Worm (Caenorhabditis elegans) whole organism, L1 larva: ENCODE results near the gene cdd-1.

Experiments used
- Y116A8C.19 ChIP-seq: sonication (generic microtip); optimal IDR thresholded peaks from 2 replicates; lab custom pipeline; 2016; ENCODE audit warnings: missing compliant biosample characterization, missing genetic modification characterization, borderline replicate concordance
- ama-1 ChIP-seq: fragments of 150-350 bp; optimal IDR thresholded peaks from 2 replicates; lab custom pipeline; 2014
- blmp-1 ChIP-seq: fragments of 150-350 bp; optimal IDR thresholded peaks from 2 replicates; lab custom pipeline; 2014; ENCODE audit warnings: missing biosample characterization, missing genetic modification characterization
- ceh-63 ChIP-seq: fragments of 200-800 bp; sonication (Bioruptor generic); optimal IDR thresholded peaks from 2 replicates; lab custom pipeline; 2018; ENCODE audit warnings: mild to moderate bottlenecking, missing genetic modification characterization, missing compliant biosample characterization
- ceh-8 ChIP-seq: fragments of 200-800 bp; sonication (Bioruptor generic); optimal IDR thresholded peaks from 2 replicates; lab custom pipeline; 2018; ENCODE audit warnings: mild to moderate bottlenecking, missing genetic modification characterization, moderate library complexity, missing compliant biosample characterization
- ceh-82 ChIP-seq, 3 experiments: fragments of 150-350 bp in 1 of 3; sonication (generic microtip) in 2 of 3; optimal IDR thresholded peaks; 2 replicates each; lab custom pipeline; 2014 to 2017; ENCODE audit warnings: missing biosample characterization in 3 of 3, missing genetic modification characterization in 3 of 3
- ceh-88 ChIP-seq: fragments of 200-800 bp; sonication (Bioruptor generic); IDR thresholded peaks from 2 replicates; pipeline ENCODE4 v1.3.6; 2022; ENCODE audit warnings: missing genetic modification characterization, missing compliant biosample characterization
- ceh-90 ChIP-seq: sonication (generic microtip); optimal IDR thresholded peaks from 2 replicates; lab custom pipeline; 2016; ENCODE audit warnings: missing genetic modification characterization, missing compliant biosample characterization
- ces-1 ChIP-seq: fragments of 150-350 bp; optimal IDR thresholded peaks from 2 replicates; lab custom pipeline; 2014; ENCODE audit warnings: missing biosample characterization, missing genetic modification reagents, missing genetic modification characterization
- dpl-1 ChIP-seq, 3 experiments: fragments of 150-350 bp in 2 of 3; sonication (generic microtip) in 1 of 3; optimal IDR thresholded peaks; 2 replicates each; lab custom pipeline; 2014 to 2017; ENCODE audit warnings: missing biosample characterization in 3 of 3, missing genetic modification characterization in 3 of 3, missing genetic modification reagents in 3 of 3
- dsc-1 ChIP-seq: sonication (generic microtip); optimal IDR thresholded peaks from 2 replicates; lab custom pipeline; 2016; ENCODE audit warnings: mild to moderate bottlenecking, missing genetic modification characterization, missing compliant biosample characterization
- efl-1 ChIP-seq, 4 experiments: fragments of 150-350 bp; optimal IDR thresholded peaks in 3 of 4; peaks in 1 of 4; 1 replicate in 1 of 4; 2 replicates in 3 of 4; lab custom pipeline; 2014; ENCODE audit warnings: missing biosample characterization in 2 of 4, missing genetic modification characterization in 2 of 4, missing genetic modification reagents in 2 of 4
- elt-3 ChIP-seq, 6 experiments: fragments of 150-350 bp in 1 of 6; sonication (generic microtip); optimal IDR thresholded peaks; 2 replicates each; lab custom pipeline; 2017 to 2018; ENCODE audit warnings: missing biosample characterization in 6 of 6, missing genetic modification characterization in 6 of 6, inconsistent platforms in 1 of 6
- ets-5 ChIP-seq: fragments of 200-800 bp; sonication (Bioruptor generic); IDR thresholded peaks from 2 replicates; pipeline ENCODE4 v1.3.6; 2022; ENCODE audit warnings: missing genetic modification characterization, missing compliant biosample characterization
- fkh-10 ChIP-seq: sonication (generic microtip); optimal IDR thresholded peaks from 2 replicates; lab custom pipeline; 2017; ENCODE audit warnings: missing biosample characterization, missing genetic modification reagents, missing genetic modification characterization
- fkh-4 ChIP-seq: sonication (generic microtip); optimal IDR thresholded peaks from 2 replicates; lab custom pipeline; 2016; ENCODE audit warnings: missing compliant biosample characterization, missing genetic modification characterization, borderline replicate concordance
- fos-1 ChIP-seq: fragments of 150-350 bp; optimal IDR thresholded peaks from 2 replicates; lab custom pipeline; 2014; ENCODE audit warnings: missing biosample characterization, missing genetic modification characterization
- hlh-4 ChIP-seq: sonication (generic microtip); optimal IDR thresholded peaks from 2 replicates; lab custom pipeline; 2016; ENCODE audit warnings: mild to moderate bottlenecking, missing genetic modification characterization, missing compliant biosample characterization
- hpl-2 ChIP-seq: fragments of 150-350 bp; optimal IDR thresholded peaks from 2 replicates; lab custom pipeline; 2014; ENCODE audit warnings: missing biosample characterization, missing genetic modification reagents, missing genetic modification characterization
- irx-1 ChIP-seq: sonication (generic microtip); optimal IDR thresholded peaks from 2 replicates; lab custom pipeline; 2016; ENCODE audit warnings: missing genetic modification characterization, missing compliant biosample characterization
- isw-1 ChIP-seq: fragments of 200-800 bp; sonication (Bioruptor generic); IDR thresholded peaks from 2 replicates; pipeline ENCODE4 v1.3.6; 2022; ENCODE audit warnings: missing genetic modification characterization, missing compliant biosample characterization
- lin-15B ChIP-seq: fragments of 150-350 bp; sonication (generic microtip); optimal IDR thresholded peaks from 3 replicates; lab custom pipeline; 2014; ENCODE audit warnings: missing biosample characterization, missing genetic modification characterization
- lin-35 ChIP-seq, 2 experiments: fragments of 150-350 bp; optimal IDR thresholded peaks; 2 replicates each; lab custom pipeline; 2014; ENCODE audit warnings: missing biosample characterization in 2 of 2, missing genetic modification characterization in 2 of 2, missing genetic modification reagents in 2 of 2
- lir-3 ChIP-seq: sonication (generic microtip); optimal IDR thresholded peaks from 2 replicates; lab custom pipeline; 2016; ENCODE audit warnings: mild to moderate bottlenecking, missing genetic modification characterization, moderate library complexity, missing compliant biosample characterization; ENCODE audit not compliant: poor library complexity
- lsy-2 ChIP-seq, 2 experiments: fragments of 150-350 bp; optimal IDR thresholded peaks; 2 replicates each; lab custom pipeline; 2014; ENCODE audit warnings: missing biosample characterization in 2 of 2, missing genetic modification characterization in 2 of 2
- mab-9 ChIP-seq: fragments of 200-800 bp; sonication (Bioruptor generic); IDR thresholded peaks from 2 replicates; pipeline ENCODE4 v1.3.6; 2022; ENCODE audit warnings: missing genetic modification reagents, missing genetic modification characterization, missing compliant biosample characterization
- mdl-1 ChIP-seq, 2 experiments: fragments of 150-350 bp; optimal IDR thresholded peaks; 2 replicates each; lab custom pipeline; 2014 to 2017; ENCODE audit warnings: missing biosample characterization in 2 of 2, missing genetic modification characterization in 2 of 2, inconsistent platforms in 1 of 2
- mef-2 ChIP-seq: fragments of 150-350 bp; optimal IDR thresholded peaks from 2 replicates; lab custom pipeline; 2014; ENCODE audit warnings: missing biosample characterization, missing genetic modification characterization
- mep-1 ChIP-seq: fragments of 150-350 bp; optimal IDR thresholded peaks from 2 replicates; lab custom pipeline; 2014; ENCODE audit warnings: missing biosample characterization, missing genetic modification characterization
- nhr-11 ChIP-seq: fragments of 150-350 bp; optimal IDR thresholded peaks from 2 replicates; lab custom pipeline; 2014; ENCODE audit warnings: missing biosample characterization, missing genetic modification characterization
- nhr-12 ChIP-seq: sonication (generic microtip); optimal IDR thresholded peaks from 2 replicates; lab custom pipeline; 2017; ENCODE audit warnings: missing biosample characterization, missing genetic modification characterization
- nhr-19 ChIP-seq: fragments of 200-800 bp; sonication (Bioruptor generic); conservative IDR thresholded peaks from 2 replicates; pipeline ENCODE4 v1.3.6; 2022; ENCODE audit warnings: missing genetic modification characterization, missing compliant biosample characterization
- nhr-237 ChIP-seq: fragments of 150-350 bp; optimal IDR thresholded peaks from 2 replicates; lab custom pipeline; 2014; ENCODE audit warnings: missing biosample characterization, missing genetic modification characterization
- nhr-28 ChIP-seq: fragments of 150-350 bp; optimal IDR thresholded peaks from 2 replicates; lab custom pipeline; 2014; ENCODE audit warnings: missing biosample characterization, missing genetic modification characterization
- nhr-77 ChIP-seq: fragments of 150-350 bp; optimal IDR thresholded peaks from 2 replicates; lab custom pipeline; 2014; ENCODE audit warnings: missing biosample characterization, missing genetic modification characterization
- nhr-85 ChIP-seq: sonication (generic microtip); peaks from one replicate; lab custom pipeline; 2016; ENCODE audit warnings: missing genetic modification characterization, inconsistent platforms, missing compliant biosample characterization
- pag-3 ChIP-seq: sonication (generic microtip); optimal IDR thresholded peaks from 2 replicates; lab custom pipeline; 2017; ENCODE audit warnings: missing genetic modification characterization, mild to moderate bottlenecking, missing compliant biosample characterization, antibody characterized with exemption, borderline replicate concordance; ENCODE audit not compliant: insufficient read depth
- rnt-1 ChIP-seq: sonication (generic microtip); optimal IDR thresholded peaks from 2 replicates; lab custom pipeline; 2016; ENCODE audit warnings: mild to moderate bottlenecking, missing genetic modification characterization, moderate library complexity, missing compliant biosample characterization
- skn-1 ChIP-seq: fragments of 150-350 bp; optimal IDR thresholded peaks from 2 replicates; lab custom pipeline; 2014; ENCODE audit warnings: missing biosample characterization, missing genetic modification characterization
- snpc-4 ChIP-seq: fragments of 150-350 bp; optimal IDR thresholded peaks from 2 replicates; lab custom pipeline; 2014; ENCODE audit warnings: missing biosample characterization, missing genetic modification characterization
- snu-23 ChIP-seq: sonication (generic microtip); optimal IDR thresholded peaks from 2 replicates; lab custom pipeline; 2016; ENCODE audit warnings: missing genetic modification characterization, missing compliant biosample characterization
- sptf-1 ChIP-seq: fragments of 150-350 bp; optimal IDR thresholded peaks from 2 replicates; lab custom pipeline; 2014; ENCODE audit warnings: missing biosample characterization, missing genetic modification characterization
- sup-37 ChIP-seq: fragments of 200-800 bp; sonication (Bioruptor generic); optimal IDR thresholded peaks from 2 replicates; lab custom pipeline; 2018; ENCODE audit warnings: mild to moderate bottlenecking, missing genetic modification characterization, missing compliant biosample characterization
- swsn-7 ChIP-seq: sonication (generic microtip); optimal IDR thresholded peaks from 2 replicates; lab custom pipeline; 2016; ENCODE audit warnings: missing genetic modification characterization, missing compliant biosample characterization
- tlp-1 ChIP-seq: fragments of 150-350 bp; optimal IDR thresholded peaks from 2 replicates; lab custom pipeline; 2014; ENCODE audit warnings: missing biosample characterization, missing genetic modification characterization
- unc-86 ChIP-seq: sonication (generic microtip); optimal IDR thresholded peaks from 2 replicates; lab custom pipeline; 2016; ENCODE audit warnings: missing genetic modification characterization, missing compliant biosample characterization
- vab-15 ChIP-seq: sonication (generic microtip); optimal IDR thresholded peaks from 2 replicates; lab custom pipeline; 2017; ENCODE audit warnings: missing genotype, mild to moderate bottlenecking, missing genetic modification characterization, missing compliant biosample characterization
- xbp-1 ChIP-seq: sonication (generic microtip); optimal IDR thresholded peaks from 2 replicates; lab custom pipeline; 2016; ENCODE audit warnings: missing genetic modification characterization, missing compliant biosample characterization
- zag-1 ChIP-seq: fragments of 150-350 bp; optimal IDR thresholded peaks from 2 replicates; lab custom pipeline; 2014; ENCODE audit warnings: missing biosample characterization, missing genetic modification characterization
- zip-4 ChIP-seq: fragments of 200-800 bp; sonication (Bioruptor generic); optimal IDR thresholded peaks from 2 replicates; lab custom pipeline; 2018; ENCODE audit warnings: mild to moderate bottlenecking, missing genetic modification characterization, moderate library complexity, missing compliant biosample characterization
- ztf-11 ChIP-seq, 2 experiments: sonication (generic microtip); optimal IDR thresholded peaks; 2 replicates each; lab custom pipeline; 2016 to 2017; ENCODE audit warnings: missing genetic modification characterization in 2 of 2, missing biosample characterization in 1 of 2, missing compliant biosample characterization in 1 of 2

The cdd-1 gene

ce11 chrX:8169534-8169933 lies 41.4 kb downstream of the cdd-1 start, which contains the start of gene C17H11.2 (continued):
- no peak for TF ChIP-seq nhr-85
- TF ChIP-seq nhr-77 (tag; lab: Kevin White, UChicago): no peak
- no peak for TF ChIP-seq hlh-4 (tag; lab: Kevin White, UChicago)
- TF ChIP-seq swsn-7: no peak
- no peak for TF ChIP-seq hpl-2 (GFP tag; lab: Kevin White, UChicago)
- no peak for TF ChIP-seq ces-1 (GFP tag; lab: Kevin White, UChicago)
- TF ChIP-seq ceh-88 (GFP tag; lab: Robert Waterston, UW): no peak
- TF ChIP-seq xbp-1: no peak
- TF ChIP-seq skn-1: no peak
- TF ChIP-seq pag-3 (tag; lab: Kevin White, UChicago): no peak
- no peak for TF ChIP-seq nhr-11
- no peak for TF ChIP-seq zag-1 (tag; lab: Kevin White, UChicago)
- peak in 1 of 6 experiments; percentile 5 for TF ChIP-seq elt-3 (tag; optimal IDR thresholded peaks at IDR 0.05; lab: Kevin White, UChicago)
- no peak for TF ChIP-seq nhr-237
- no peak for TF ChIP-seq nhr-28 (tag; lab: Kevin White, UChicago)
- no peak for TF ChIP-seq mep-1
- no peak for TF ChIP-seq mab-9 (GFP tag; lab: Robert Waterston, UW)
- no peak for TF ChIP-seq ceh-63 (GFP tag; lab: Kevin White, UChicago)
- peak in 1 of 2 experiments; percentile 51 for TF ChIP-seq lsy-2 (tag; optimal IDR thresholded peaks at IDR 0.05; lab: Kevin White, UChicago)
- no peak for TF ChIP-seq sup-37 (GFP tag; lab: Kevin White, UChicago)
- no peak for TF ChIP-seq ama-1 (lab: Kevin White, UChicago)
- TF ChIP-seq zip-4: no peak
- TF ChIP-seq mef-2: no peak
- TF ChIP-seq vab-15 (tag; lab: Kevin White, UChicago): no peak
- peak; percentile 38 for TF ChIP-seq snu-23
- no peak for TF ChIP-seq lin-15B (tag; lab: Kevin White, UChicago)
- TF ChIP-seq fkh-10: no peak
- peak; percentile 43 for TF ChIP-seq blmp-1
- TF ChIP-seq mdl-1 (tag; optimal IDR thresholded peaks at IDR 0.05; lab: Kevin White, UChicago): no peak
- TF ChIP-seq ets-5 (GFP tag; lab: Robert Waterston, UW): no peak
- no peak for TF ChIP-seq sptf-1 (tag; lab: Kevin White, UChicago)
- TF ChIP-seq ceh-82 (tag; optimal IDR thresholded peaks at IDR 0.05; lab: Kevin White, UChicago): peak in 1 of 3 experiments; percentile 2
- no peak for TF ChIP-seq fkh-4 (tag; lab: Kevin White, UChicago)
- TF ChIP-seq fos-1 (tag; lab: Kevin White, UChicago): no peak
- TF ChIP-seq lir-3 (tag; lab: Kevin White, UChicago): no peak
- TF ChIP-seq lin-35 (GFP tag; optimal IDR thresholded peaks at IDR 0.05; lab: Kevin White, UChicago): peak in 1 of 2 experiments; percentile 45
- no peak for TF ChIP-seq unc-86
- TF ChIP-seq nhr-12: no peak
- no peak for TF ChIP-seq tlp-1
- TF ChIP-seq irx-1 (tag; lab: Kevin White, UChicago): no peak
- TF ChIP-seq dsc-1: no peak
- no peak for TF ChIP-seq dpl-1 (GFP tag; optimal IDR thresholded peaks at IDR 0.05; lab: Kevin White, UChicago)
- no peak for TF ChIP-seq nhr-19
- no peak for TF ChIP-seq rnt-1 (tag; lab: Kevin White, UChicago)
- TF ChIP-seq ceh-90 (tag; lab: Kevin White, UChicago): no peak
- no peak for TF ChIP-seq isw-1 (GFP tag; lab: Robert Waterston, UW)
- TF ChIP-seq ceh-8 (GFP tag; lab: Kevin White, UChicago): no peak
- TF ChIP-seq efl-1 (optimal IDR thresholded peaks at IDR 0.05; lab: Kevin White, UChicago): no peak
- peak in 1 of 2 experiments; percentile 89 for TF ChIP-seq efl-1 (GFP tag; optimal IDR thresholded peaks at IDR 0.05 in 1 of 2; lab: Kevin White, UChicago)
- TF ChIP-seq Y116A8C.19 (tag; lab: Kevin White, UChicago): no peak
- TF ChIP-seq ztf-11 (tag; optimal IDR thresholded peaks at IDR 0.05; lab: Kevin White, UChicago): no peak
- TF ChIP-seq snpc-4 (tag; lab: Kevin White, UChicago): no peak
